Fruit fly (Drosophila melanogaster): ENCODE results near the gene eIF4E1.

- TF ChIP-seq sisA (GFP tag; IDR thresholded peaks at IDR 0.05): no peak
- no peak for TF ChIP-seq Gug (GFP tag; IDR thresholded peaks at IDR 0.05)
- no peak for TF ChIP-seq sob (GFP tag; IDR thresholded peaks at IDR 0.05)
- TF ChIP-seq CoRest (tag; optimal IDR thresholded peaks at IDR 0.05): no peak
- no peak for TF ChIP-seq CG31224 (GFP tag; IDR thresholded peaks at IDR 0.05)
Measured at dm6 chr3L:9375130-9375529, 27.1 kb downstream of the eIF4E1 start, which contains the start of gene CG4461.
